Worm (Caenorhabditis elegans) whole organism, dauer: Measurements from ENCODE around the gene ilys-2.

Experiments
- unc-62 ChIP-seq: sonication (generic microtip); optimal IDR thresholded peaks from 2 replicates; lab custom pipeline; 2017; ENCODE audit warnings: missing biosample characterization, missing genetic modification reagents, missing genetic modification characterization

The ilys-2 gene

DNA sequence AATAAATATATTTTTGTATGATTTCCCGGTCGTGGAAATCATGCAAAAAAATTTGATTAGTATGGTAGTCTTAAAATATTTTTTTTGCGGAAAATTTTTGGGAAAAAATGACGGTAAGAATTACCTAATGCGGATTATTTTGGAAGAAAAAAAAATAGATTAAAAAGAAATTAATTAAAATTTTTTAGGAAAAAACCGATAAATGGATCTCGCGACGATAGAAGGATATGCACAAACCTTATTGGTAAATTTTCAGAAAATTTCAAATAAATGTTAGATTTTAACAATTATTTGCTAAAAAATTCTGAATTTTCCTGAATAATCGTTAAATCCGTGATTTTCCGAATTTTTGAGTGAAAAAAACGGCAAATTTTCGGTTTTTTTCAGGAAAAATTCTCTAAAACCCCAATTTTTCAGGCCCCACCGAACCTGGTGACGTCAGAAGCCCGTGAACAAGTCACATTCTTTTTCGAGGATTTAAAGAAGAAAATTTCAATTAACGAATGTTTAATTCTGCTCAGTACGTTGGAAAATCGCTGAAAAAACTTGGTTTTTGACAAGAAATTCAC is 30.2 kb downstream of the ilys-2 start, which contains the start of gene Y69A2AR.16:
Y69A2AR.16 (plus strand) TSS at position 189 of the 569 bp plus-strand sequence.
- TF ChIP-seq unc-62 (GFP tag; lab: Kevin White, UChicago), result no peak

DNA sequence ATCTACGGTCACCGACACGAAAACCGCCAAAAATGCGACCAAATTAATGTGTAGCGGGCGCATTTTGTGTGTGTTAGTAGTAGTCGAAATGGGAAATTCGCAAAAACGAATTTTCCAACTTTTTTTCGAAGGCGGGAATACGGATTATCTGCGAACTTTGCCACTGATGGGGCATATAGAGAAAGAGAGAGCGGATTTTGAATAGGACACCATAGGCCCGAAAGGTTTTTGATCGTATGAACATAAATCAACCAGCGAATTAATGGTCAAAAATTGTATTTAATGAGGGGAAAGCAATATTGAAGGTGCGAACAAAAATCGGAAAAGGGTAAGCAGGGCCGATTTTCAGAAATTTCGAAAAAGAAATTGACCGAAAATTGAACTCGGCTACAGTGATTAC is 40.3 kb downstream of the ilys-2 start, which contains the start of gene Y69A2AR.22:
Y69A2AR.22 (minus strand) TSS at position 101 of the 400 bp plus-strand sequence.
- no peak for TF ChIP-seq unc-62 (GFP tag; lab: Kevin White, UChicago)
